In genomic region chrX:17464801-17465200, ce11 we compare ENCODE assay signal across 5 worm cellular contexts.
TF ChIP-seq lines count a peak whose summit lies in the region.

TSS of gene slc-17.1 (minus strand) at chrX:17464901.

TF ChIP-seq in whole organism, L1 larva, 84 proteins besides CTCF, POLR2A, EP300 and RAD21:
- no peak for TF ChIP-seq dpl-1 (GFP tag; optimal IDR thresholded peaks at IDR 0.05; lab: Kevin White, UChicago)
- no peak for TF ChIP-seq xbp-1 (tag; optimal IDR thresholded peaks at IDR 0.05; lab: Kevin White, UChicago)
- TF ChIP-seq aly-2 (tag; optimal IDR thresholded peaks at IDR 0.05; lab: Kevin White, UChicago), result no peak
- TF ChIP-seq mef-2 (tag; optimal IDR thresholded peaks at IDR 0.05; lab: Kevin White, UChicago), result no peak
- no peak for TF ChIP-seq swsn-7 (tag; optimal IDR thresholded peaks at IDR 0.05; lab: Kevin White, UChicago)
- no peak for TF ChIP-seq elt-2 (tag; optimal IDR thresholded peaks at IDR 0.05; lab: Kevin White, UChicago)
- TF ChIP-seq lin-14 (GFP tag; optimal IDR thresholded peaks at IDR 0.05; lab: Kevin White, UChicago), result peak; percentile 31

TF ChIP-seq in whole organism, L2 larva, 48 proteins besides CTCF, POLR2A, EP300 and RAD21:
- TF ChIP-seq lsy-2 (tag; optimal IDR thresholded peaks at IDR 0.05; lab: Kevin White, UChicago), result no peak
- TF ChIP-seq unc-55 (GFP tag; optimal IDR thresholded peaks at IDR 0.05; lab: Kevin White, UChicago), result peak; percentile 2

TF ChIP-seq in whole organism, L4 larva, 104 proteins besides CTCF, POLR2A, EP300 and RAD21:
- TF ChIP-seq saeg-2 (GFP tag; IDR thresholded peaks at IDR 0.05; lab: Robert Waterston, UW) (no peak), aha-1 (tag; lab: Kevin White, UChicago) (peak; percentile 8), dmd-9 (GFP tag; IDR thresholded peaks at IDR 0.05; lab: Robert Waterston, UW) (no peak), rbr-2 (tag; optimal IDR thresholded peaks at IDR 0.05; lab: Kevin White, UChicago) (peak; percentile 9), set-16 (GFP tag; IDR thresholded peaks at IDR 0.05; lab: Robert Waterston, UW) (0 out of 2 replicates have a peak, but pooled peaks have one; percentile 7)

TF ChIP-seq in whole organism, late embryonic, 69 proteins besides CTCF, POLR2A, EP300 and RAD21:
- TF ChIP-seq ceh-48 (tag; optimal IDR thresholded peaks at IDR 0.05; lab: Kevin White, UChicago) (peak; percentile 84), ref-2 (tag; optimal IDR thresholded peaks at IDR 0.05; lab: Kevin White, UChicago) (peak; percentile 37), ceh-24 (tag; optimal IDR thresholded peaks at IDR 0.05; lab: Kevin White, UChicago) (no peak)

TF ChIP-seq in whole organism, young adult, 124 proteins besides CTCF, POLR2A, EP300 and RAD21:
- TF ChIP-seq nfyb-1 (GFP tag; IDR thresholded peaks at IDR 0.05; lab: Robert Waterston, UW) (no peak), lag-1 (GFP tag; IDR thresholded peaks at IDR 0.05; lab: Robert Waterston, UW) (0 out of 2 replicates have a peak, but pooled peaks have one; percentile 28)
